Worm (Caenorhabditis elegans): ENCODE data around the gene cest-9.1.

The cest-9.1 gene

ce11 chrX:12210145-12211032 lies 15.6 kb upstream of the cest-9.1 start:
- TF ChIP-seq aly-2 (tag; optimal IDR thresholded peaks at IDR 0.05): no peak
- peak; percentile 23 for TF ChIP-seq fos-1 (tag; optimal IDR thresholded peaks at IDR 0.05)
- TF ChIP-seq dmd-4 (tag; optimal IDR thresholded peaks at IDR 0.05): no peak
- no peak for TF ChIP-seq mbf-1 (tag; optimal IDR thresholded peaks at IDR 0.05)
- TF ChIP-seq ztf-1 (GFP tag; conservative IDR thresholded peaks at IDR 0.05): no peak
- TF ChIP-seq nhr-6 (tag; optimal IDR thresholded peaks at IDR 0.05): no peak
- TF ChIP-seq snpc-4 (tag; optimal IDR thresholded peaks at IDR 0.05): no peak
- peak; percentile 64 for TF ChIP-seq lin-39 (tag; optimal IDR thresholded peaks at IDR 0.05)
- no peak for TF ChIP-seq blmp-1 (tag; optimal IDR thresholded peaks at IDR 0.05; ENCODE audit: insufficient read depth)
- no peak for TF ChIP-seq mab-5 (tag; optimal IDR thresholded peaks at IDR 0.05)
- no peak for TF ChIP-seq ama-1 (optimal IDR thresholded peaks at IDR 0.05)
- TF ChIP-seq lin-11 (tag; optimal IDR thresholded peaks at IDR 0.05): no peak
- TF ChIP-seq nhr-21 (tag; optimal IDR thresholded peaks at IDR 0.05): peak; percentile 15
- peak; percentile 12 for TF ChIP-seq C34F6.9 (tag; optimal IDR thresholded peaks at IDR 0.05)
- TF ChIP-seq nhr-77 (tag; optimal IDR thresholded peaks at IDR 0.05): no peak

DNA sequence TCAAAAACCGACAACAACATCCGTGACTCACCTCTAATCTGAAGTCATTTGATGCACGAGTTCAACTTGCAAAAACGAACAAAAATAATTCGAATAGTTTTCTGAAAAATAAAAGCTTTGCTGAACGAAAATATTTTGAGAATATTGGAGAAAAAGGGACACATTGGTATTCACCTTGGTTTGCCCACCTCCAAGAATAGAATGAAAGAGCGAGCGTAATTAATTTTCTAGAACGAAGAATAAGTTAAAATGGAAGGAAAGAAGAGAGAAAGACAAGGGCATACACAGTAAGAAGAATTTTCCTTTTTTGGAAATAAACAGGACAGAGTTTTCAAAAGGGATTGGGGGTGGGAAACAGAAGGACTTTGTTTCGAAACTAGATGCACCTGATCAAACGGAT lies 13.2 kb upstream of the cest-9.1 start, which contains the start of gene cab-1:
TSS of gene cab-1 (minus strand) at position 101 of the 400 bp plus-strand sequence.
- TF ChIP-seq elt-1 (tag; optimal IDR thresholded peaks at IDR 0.05) (no peak), unc-39 (tag; optimal IDR thresholded peaks at IDR 0.05) (no peak), ceh-82 (tag; optimal IDR thresholded peaks at IDR 0.05) (no peak), nhr-21 (tag; optimal IDR thresholded peaks at IDR 0.05) (no peak), ZK546.5 (tag; optimal IDR thresholded peaks at IDR 0.05) (no peak), lin-13 (GFP tag; optimal IDR thresholded peaks at IDR 0.05) (no peak), lsy-2 (tag; optimal IDR thresholded peaks at IDR 0.05) (no peak), R02D3.7 (tag; optimal IDR thresholded peaks at IDR 0.05) (no peak), crh-2 (tag; optimal IDR thresholded peaks at IDR 0.05) (no peak), fos-1 (tag; optimal IDR thresholded peaks at IDR 0.05) (no peak), nhr-12 (tag; optimal IDR thresholded peaks at IDR 0.05) (no peak), Y55F3AM.14 (GFP tag; optimal IDR thresholded peaks at IDR 0.05) (no peak)

- TF ChIP-seq ztf-11 (tag; optimal IDR thresholded peaks at IDR 0.05) (no peak), unc-62 (GFP tag; optimal IDR thresholded peaks at IDR 0.05) (no peak), zag-1 (tag; optimal IDR thresholded peaks at IDR 0.05) (no peak), gmeb-1 (tag; optimal IDR thresholded peaks at IDR 0.05) (no peak), crh-2 (tag; optimal IDR thresholded peaks at IDR 0.05) (no peak), blmp-1 (tag; optimal IDR thresholded peaks at IDR 0.05; ENCODE audit: insufficient read depth) (no peak), nhr-77 (tag; optimal IDR thresholded peaks at IDR 0.05) (no peak), F13H6.1 (tag; optimal IDR thresholded peaks at IDR 0.05) (no peak)
These were observed 9.0 kb upstream of the cest-9.1 start, which contains the start of gene C23H4.8 for ce11 chrX:12216943-12217342. Gene C23H4.8, plus strand, starts transcription at chrX:12217243.

DNA sequence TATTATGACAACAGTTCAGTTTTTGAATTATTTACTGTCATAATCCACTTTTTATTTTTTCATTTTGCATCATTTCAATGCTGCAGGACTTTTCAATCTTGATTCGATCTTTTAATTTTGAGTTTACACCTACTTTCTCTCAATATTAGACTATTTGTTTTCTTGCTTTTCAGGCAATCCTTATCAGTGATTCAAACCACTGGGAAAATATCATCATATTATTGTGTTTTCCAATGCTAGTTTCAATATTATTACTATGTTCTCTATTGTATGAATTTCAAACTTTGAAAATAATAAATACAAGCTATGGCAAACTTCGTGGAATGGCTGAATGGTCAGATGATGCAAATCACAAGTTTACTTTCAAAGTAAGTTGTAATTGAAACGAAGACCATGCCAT lies 6.5 kb upstream of the cest-9.1 start, which contains the start of gene cest-8:
TSS of gene cest-8 (plus strand) at position 184 of the 400 bp plus-strand sequence.
- TF ChIP-seq nhr-11 (tag; optimal IDR thresholded peaks at IDR 0.05) (no peak), ama-1 (optimal IDR thresholded peaks at IDR 0.05) (no peak), nhr-10 (tag; optimal IDR thresholded peaks at IDR 0.05) (no peak), fos-1 (tag; optimal IDR thresholded peaks at IDR 0.05) (no peak), mdl-1 (tag; optimal IDR thresholded peaks at IDR 0.05) (no peak), nhr-129 (tag; optimal IDR thresholded peaks at IDR 0.05) (no peak), nhr-12 (tag; optimal IDR thresholded peaks at IDR 0.05) (no peak), aly-2 (tag; optimal IDR thresholded peaks at IDR 0.05) (no peak), Y55F3AM.14 (GFP tag; optimal IDR thresholded peaks at IDR 0.05) (no peak), zag-1 (tag; optimal IDR thresholded peaks at IDR 0.05) (no peak), ZK546.5 (tag; optimal IDR thresholded peaks at IDR 0.05) (no peak), F13H6.1 (tag; optimal IDR thresholded peaks at IDR 0.05) (no peak), mab-5 (tag; optimal IDR thresholded peaks at IDR 0.05) (no peak), egl-27 (tag; optimal IDR thresholded peaks at IDR 0.05) (no peak), blmp-1 (tag; optimal IDR thresholded peaks at IDR 0.05; ENCODE audit: insufficient read depth) (no peak), nhr-21 (tag; optimal IDR thresholded peaks at IDR 0.05) (no peak), elt-3 (tag; optimal IDR thresholded peaks at IDR 0.05) (no peak)

All from whole organism, L2 larva.